Fruit fly (Drosophila melanogaster) whole organism, adult: Measurements from ENCODE around the gene Theg.
A peak's percentile ranks its signal among the peaks of the same experiment; 100 is the strongest.

Experiments
- CG12768 ChIP-seq: fragments of 200-800 bp; sonication (Bioruptor generic); optimal IDR thresholded peaks from 2 replicates; lab custom pipeline; 2017; ENCODE audit warnings: missing biosample characterization, missing genetic modification characterization, mild to moderate bottlenecking, moderate library complexity, missing genetic modification reagents
- CG14711 ChIP-seq: fragments of 200-800 bp; sonication (Bioruptor generic); optimal IDR thresholded peaks from 2 replicates; lab custom pipeline; 2018; ENCODE audit warnings: missing biosample characterization, mild to moderate bottlenecking, missing genetic modification characterization, moderate library complexity
- CG33017 ChIP-seq: fragments of 200-800 bp; sonication (Bioruptor generic); optimal IDR thresholded peaks from 2 replicates; lab custom pipeline; 2018; ENCODE audit warnings: missing biosample characterization, mild to moderate bottlenecking, missing genetic modification characterization, moderate library complexity
- CG5204 ChIP-seq: fragments of 200-800 bp; sonication (Bioruptor generic); optimal IDR thresholded peaks from 2 replicates; lab custom pipeline; 2016; ENCODE audit warnings: missing biosample characterization, missing genetic modification characterization
- CG7045 ChIP-seq: fragments of 200-800 bp; sonication (Bioruptor generic); optimal IDR thresholded peaks from 2 replicates; lab custom pipeline; 2017; ENCODE audit warnings: missing biosample characterization, mild to moderate bottlenecking, missing genetic modification characterization
- Hr96 ChIP-seq: fragments of 200-800 bp; sonication (Bioruptor generic); optimal IDR thresholded peaks from 2 replicates; lab custom pipeline; 2016; ENCODE audit warnings: missing biosample characterization, missing genetic modification characterization
- bab1 ChIP-seq: fragments of 200-800 bp; sonication (Bioruptor generic); optimal IDR thresholded peaks from 3 replicates; lab custom pipeline; 2019; ENCODE audit warnings: missing biosample characterization, mild to moderate bottlenecking, missing genetic modification characterization, moderate library complexity
- kay ChIP-seq: fragments of 200-800 bp; sonication (Bioruptor generic); peaks from one replicate; lab custom pipeline; 2016; ENCODE audit warnings: missing biosample characterization, missing genetic modification characterization, borderline replicate concordance

- TF ChIP-seq bab1 = no peak
- no peak for TF ChIP-seq CG7045
- no peak for TF ChIP-seq CG5204 (GFP tag; lab: Kevin White, UChicago)
- TF ChIP-seq CG33017 (tag; lab: Kevin White, UChicago) = no peak
- peak; percentile 6 for TF ChIP-seq CG14711 (tag; lab: Kevin White, UChicago)
- TF ChIP-seq kay (GFP tag; lab: Kevin White, UChicago) = peak; percentile 76
- no peak for TF ChIP-seq Hr96 (GFP tag; lab: Kevin White, UChicago)
- no peak for TF ChIP-seq CG12768 (GFP tag; lab: Kevin White, UChicago)
Measured at dm6 chr3R:21970538-21971080, 43.9 kb upstream of the Theg start.
